Worm (Caenorhabditis elegans) whole organism, mixed stage, embryonic: Measurements from ENCODE around the gene T06E8.2.

Experiments
- M03D4.4 ChIP-seq: sonication (generic microtip); optimal IDR thresholded peaks from 2 replicates; lab custom pipeline; 2017; ENCODE audit warnings: mild to moderate bottlenecking, missing genetic modification characterization, missing compliant biosample characterization
- bed-3 ChIP-seq: fragments of 200-800 bp; sonication (Bioruptor generic); optimal IDR thresholded peaks from 3 replicates; lab custom pipeline; 2018; ENCODE audit warnings: mild to moderate bottlenecking, missing genetic modification characterization, moderate library complexity, missing compliant biosample characterization
- blmp-1 ChIP-seq: fragments of 150-350 bp; optimal IDR thresholded peaks from 2 replicates; lab custom pipeline; 2014; ENCODE audit warnings: missing biosample characterization, missing genetic modification characterization
- ceh-39 ChIP-seq: fragments of 150-350 bp; optimal IDR thresholded peaks from 2 replicates; lab custom pipeline; 2014; ENCODE audit warnings: missing biosample characterization, missing genetic modification characterization
- ceh-43 ChIP-seq: fragments of 200-800 bp; sonication (Bioruptor generic); optimal IDR thresholded peaks from 2 replicates; lab custom pipeline; 2018; ENCODE audit warnings: mild to moderate bottlenecking, missing genetic modification characterization, moderate library complexity, missing compliant biosample characterization
- ceh-83 ChIP-seq: fragments of 200-800 bp; sonication (Bioruptor generic); optimal IDR thresholded peaks from 2 replicates; lab custom pipeline; 2018; ENCODE audit warnings: mild to moderate bottlenecking, missing genetic modification characterization, missing compliant biosample characterization
- ces-1 ChIP-seq: fragments of 150-350 bp; optimal IDR thresholded peaks from 2 replicates; lab custom pipeline; 2014; ENCODE audit warnings: missing biosample characterization, missing genetic modification reagents, missing genetic modification characterization
- cnd-1 ChIP-seq: fragments of 200-800 bp; sonication (Bioruptor generic); optimal IDR thresholded peaks from 2 replicates; lab custom pipeline; 2018; ENCODE audit warnings: mild to moderate bottlenecking, missing genetic modification characterization, missing compliant biosample characterization
- elt-1 ChIP-seq: sonication (generic microtip); optimal IDR thresholded peaks from 2 replicates; lab custom pipeline; 2017; ENCODE audit warnings: missing genetic modification characterization, mild to moderate bottlenecking, missing compliant biosample characterization, antibody characterized with exemption, moderate library complexity, borderline replicate concordance; ENCODE audit not compliant: insufficient read depth
- elt-3 ChIP-seq: fragments of 150-350 bp; optimal IDR thresholded peaks from 2 replicates; lab custom pipeline; 2014; ENCODE audit warnings: missing biosample characterization, missing genetic modification characterization
- flh-1 ChIP-seq: fragments of 200-800 bp; sonication (Bioruptor generic); optimal IDR thresholded peaks from 2 replicates; lab custom pipeline; 2018; ENCODE audit warnings: mild to moderate bottlenecking, missing genetic modification characterization, moderate library complexity, missing compliant biosample characterization
- ham-2 ChIP-seq: fragments of 200-800 bp; sonication (Bioruptor generic); optimal IDR thresholded peaks from 2 replicates; lab custom pipeline; 2018; ENCODE audit warnings: mild to moderate bottlenecking, missing genetic modification characterization, missing compliant biosample characterization
- lin-13 ChIP-seq: fragments of 150-350 bp; optimal IDR thresholded peaks from 2 replicates; lab custom pipeline; 2014; ENCODE audit warnings: missing biosample characterization, missing genetic modification characterization
- lin-32 ChIP-seq: fragments of 200-800 bp; sonication (Bioruptor generic); optimal IDR thresholded peaks from 2 replicates; lab custom pipeline; 2018; ENCODE audit warnings: mild to moderate bottlenecking, missing genetic modification characterization, missing compliant biosample characterization
- lsy-2 ChIP-seq: fragments of 150-350 bp; optimal IDR thresholded peaks from 2 replicates; lab custom pipeline; 2014; ENCODE audit warnings: missing biosample characterization, missing genetic modification characterization
- mab-5 ChIP-seq: fragments of 150-350 bp; optimal IDR thresholded peaks from 2 replicates; lab custom pipeline; 2014; ENCODE audit warnings: missing biosample characterization, missing genetic modification characterization
- mls-2 ChIP-seq: sonication (generic microtip); optimal IDR thresholded peaks from 2 replicates; lab custom pipeline; 2016; ENCODE audit warnings: mild to moderate bottlenecking, missing genetic modification characterization, moderate library complexity, missing compliant biosample characterization
- nhr-12 ChIP-seq: fragments of 150-350 bp; optimal IDR thresholded peaks from 2 replicates; lab custom pipeline; 2014; ENCODE audit warnings: missing biosample characterization, missing genetic modification characterization
- nhr-2 ChIP-seq: fragments of 150-350 bp; optimal IDR thresholded peaks from 2 replicates; lab custom pipeline; 2014; ENCODE audit warnings: missing biosample characterization, missing genetic modification characterization
- nhr-237 ChIP-seq: fragments of 150-350 bp; optimal IDR thresholded peaks from 2 replicates; lab custom pipeline; 2014; ENCODE audit warnings: missing biosample characterization, missing genetic modification characterization
- nhr-28 ChIP-seq: fragments of 150-350 bp; optimal IDR thresholded peaks from 2 replicates; lab custom pipeline; 2014; ENCODE audit warnings: missing biosample characterization, missing genetic modification characterization
- nhr-76 ChIP-seq: sonication (generic microtip); optimal IDR thresholded peaks from 2 replicates; lab custom pipeline; 2017; ENCODE audit warnings: missing biosample characterization, missing genetic modification characterization
- pha-4 ChIP-seq: fragments of 150-350 bp; optimal IDR thresholded peaks from 2 replicates; lab custom pipeline; 2018; ENCODE audit warnings: missing biosample characterization, missing genetic modification reagents, missing genetic modification characterization
- sem-2 ChIP-seq: fragments of 200-800 bp; sonication (Bioruptor generic); optimal IDR thresholded peaks from 2 replicates; lab custom pipeline; 2018; ENCODE audit warnings: mild to moderate bottlenecking, missing genetic modification characterization, missing compliant biosample characterization
- snpc-4 ChIP-seq: fragments of 150-350 bp; optimal IDR thresholded peaks from 2 replicates; lab custom pipeline; 2014; ENCODE audit warnings: missing biosample characterization, missing genetic modification characterization
- tbx-8 ChIP-seq: fragments of 200-800 bp; sonication (Bioruptor generic); optimal IDR thresholded peaks from 2 replicates; lab custom pipeline; 2018; ENCODE audit warnings: mild to moderate bottlenecking, missing genetic modification characterization, moderate library complexity, missing compliant biosample characterization
- unc-120 ChIP-seq: sonication (generic microtip); optimal IDR thresholded peaks from 2 replicates; lab custom pipeline; 2017; ENCODE audit warnings: missing genetic modification characterization, missing compliant biosample characterization; ENCODE audit not compliant: poor library complexity, severe bottlenecking
- unc-39 ChIP-seq: fragments of 150-350 bp; optimal IDR thresholded peaks from 2 replicates; lab custom pipeline; 2014; ENCODE audit warnings: missing biosample characterization, missing genetic modification characterization
- unc-62 ChIP-seq: fragments of 150-350 bp; optimal IDR thresholded peaks from 2 replicates; lab custom pipeline; 2014; ENCODE audit warnings: missing biosample characterization, missing genetic modification reagents, missing genetic modification characterization
- zip-8 ChIP-seq: fragments of 150-350 bp; optimal IDR thresholded peaks from 2 replicates; lab custom pipeline; 2014; ENCODE audit warnings: missing biosample characterization, missing genetic modification characterization
- ztf-11 ChIP-seq: fragments of 150-350 bp; optimal IDR thresholded peaks from 2 replicates; lab custom pipeline; 2014; ENCODE audit warnings: missing biosample characterization, missing genetic modification characterization

Gene T06E8.2

ce11 chrV:10031384-10032171 lies 4.6 kb downstream of the T06E8.2 start:
- TF ChIP-seq mab-5 (tag; lab: Kevin White, UChicago): no peak
- TF ChIP-seq flh-1 (GFP tag; lab: Kevin White, UChicago): no peak
- TF ChIP-seq ces-1: peak; percentile 23
- TF ChIP-seq elt-3: no peak
- TF ChIP-seq lsy-2 (tag; lab: Kevin White, UChicago): peak; percentile 3
- TF ChIP-seq unc-62 (GFP tag; lab: Kevin White, UChicago): no peak
- no peak for TF ChIP-seq M03D4.4 (tag; lab: Kevin White, UChicago)
- no peak for TF ChIP-seq unc-39 (tag; lab: Kevin White, UChicago)
- no peak for TF ChIP-seq blmp-1 (tag; lab: Kevin White, UChicago)
- no peak for TF ChIP-seq mls-2 (tag; lab: Kevin White, UChicago)
- no peak for TF ChIP-seq tbx-8 (GFP tag; lab: Kevin White, UChicago)
- TF ChIP-seq ceh-43: peak; percentile 4
- TF ChIP-seq elt-1 (tag; lab: Kevin White, UChicago): no peak
- no peak for TF ChIP-seq nhr-28 (tag; lab: Kevin White, UChicago)
- TF ChIP-seq cnd-1 (tag; lab: Kevin White, UChicago): no peak
- TF ChIP-seq zip-8: no peak
- no peak for TF ChIP-seq nhr-12
- peak; percentile 32 for TF ChIP-seq nhr-237

- TF ChIP-seq ceh-83 (GFP tag; lab: Kevin White, UChicago): no peak
- no peak for TF ChIP-seq ceh-43
- no peak for TF ChIP-seq lsy-2 (tag; lab: Kevin White, UChicago)
- no peak for TF ChIP-seq unc-39 (tag; lab: Kevin White, UChicago)
- TF ChIP-seq nhr-28 (tag; lab: Kevin White, UChicago): no peak
- no peak for TF ChIP-seq cnd-1 (tag; lab: Kevin White, UChicago)
- no peak for TF ChIP-seq lin-32
Measured at ce11 chrV:10030992-10031383, 5.2 kb downstream of the T06E8.2 start, which contains the start of gene acl-2. Gene acl-2, minus strand, starts transcription at chrV:10031092.

- no peak for TF ChIP-seq M03D4.4 (tag; lab: Kevin White, UChicago)
- no peak for TF ChIP-seq unc-120 (tag; lab: Kevin White, UChicago)
- no peak for TF ChIP-seq nhr-2 (tag; lab: Kevin White, UChicago)
- no peak for TF ChIP-seq mls-2 (tag; lab: Kevin White, UChicago)
- no peak for TF ChIP-seq nhr-12
- TF ChIP-seq flh-1 (GFP tag; lab: Kevin White, UChicago): no peak
- TF ChIP-seq elt-1 (tag; lab: Kevin White, UChicago): no peak
- TF ChIP-seq lsy-2 (tag; lab: Kevin White, UChicago): no peak
- TF ChIP-seq nhr-76 (tag; lab: Kevin White, UChicago): no peak
- no peak for TF ChIP-seq pha-4 (tag; lab: Kevin White, UChicago)
- no peak for TF ChIP-seq lin-32
- TF ChIP-seq lin-13 (tag; lab: Kevin White, UChicago): no peak
- no peak for TF ChIP-seq ham-2 (GFP tag; lab: Kevin White, UChicago)
- no peak for TF ChIP-seq ceh-39
- TF ChIP-seq zip-8: no peak
- TF ChIP-seq sem-2 (GFP tag; lab: Kevin White, UChicago): no peak
- no peak for TF ChIP-seq snpc-4 (tag; lab: Kevin White, UChicago)
- TF ChIP-seq mab-5 (tag; lab: Kevin White, UChicago): no peak
- TF ChIP-seq ztf-11 (tag; lab: Kevin White, UChicago): no peak
Measured at ce11 chrV:10023062-10023536, 13.1 kb downstream of the T06E8.2 start.

ce11 chrV:10019934-10020333 lies 16.3 kb downstream of the T06E8.2 start:
- TF ChIP-seq zip-8: no peak
- TF ChIP-seq blmp-1 (tag; lab: Kevin White, UChicago): no peak
- no peak for TF ChIP-seq bed-3 (GFP tag; lab: Kevin White, UChicago)
- no peak for TF ChIP-seq M03D4.4 (tag; lab: Kevin White, UChicago)
- no peak for TF ChIP-seq unc-120 (tag; lab: Kevin White, UChicago)
- TF ChIP-seq lin-32: no peak
- no peak for TF ChIP-seq ztf-11 (tag; lab: Kevin White, UChicago)
